Worm (Caenorhabditis elegans) whole organism, L4/young adult: ENCODE measurements around the gene F28G4.2.

Source experiments
- W03F9.2 ChIP-seq: fragments of 150-350 bp; optimal IDR thresholded peaks from 2 replicates; lab custom pipeline; 2014; ENCODE audit warnings: missing biosample characterization, missing genetic modification characterization
- dao-5 ChIP-seq: sonication (generic microtip); optimal IDR thresholded peaks from 2 replicates; lab custom pipeline; 2016; ENCODE audit warnings: missing genotype, missing genetic modification characterization, moderate library complexity, missing compliant biosample characterization
- him-1 ChIP-seq: sonication (generic microtip); optimal IDR thresholded peaks from 2 replicates; lab custom pipeline; 2016; ENCODE audit warnings: missing genotype, missing genetic modification reagents, missing genetic modification characterization, missing compliant biosample characterization

DNA sequence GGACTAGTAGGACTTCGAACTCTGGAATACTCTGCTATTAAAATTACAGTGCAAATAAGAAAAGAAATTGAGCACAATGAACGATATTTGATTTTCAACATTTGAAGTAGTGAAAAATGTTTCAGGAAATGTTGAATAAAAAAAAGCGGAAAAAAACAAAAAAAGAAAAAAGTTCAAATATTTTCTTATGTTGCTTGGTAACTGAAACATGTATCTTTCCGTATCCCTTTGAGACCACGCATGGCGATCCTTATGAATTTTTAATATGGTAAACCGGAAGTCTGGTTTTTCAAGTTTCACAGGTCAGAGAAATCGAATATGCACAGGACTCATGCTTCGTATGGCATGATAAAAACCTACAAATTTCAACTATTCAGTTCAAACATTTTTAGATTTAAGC lies 5.5 kb upstream of the F28G4.2 start, which contains the start of gene F28G4.3:
- TF ChIP-seq W03F9.2 (tag; lab: Kevin White, UChicago) = no peak
- no peak for TF ChIP-seq dao-5 (tag; lab: Kevin White, UChicago)
- no peak for TF ChIP-seq him-1
